Fruit fly (Drosophila melanogaster) whole organism, embryonic: ENCODE results near the gene CG34301.

Source experiments
- ATbp ChIP-seq: fragments of 200-800 bp; sonication (Bioruptor generic); optimal IDR thresholded peaks from 2 replicates; lab custom pipeline; 2017; ENCODE audit warnings: missing biosample characterization, mild to moderate bottlenecking, missing genetic modification characterization, missing genetic modification reagents
- Aef1 ChIP-seq: fragments of 200-800 bp; sonication (Bioruptor generic); IDR thresholded peaks from 3 replicates; pipeline ENCODE4 v1.3.6; 2022; ENCODE audit warnings: missing biosample characterization, missing genetic modification characterization
- B-H1 ChIP-seq: fragments of 200-800 bp; sonication (Bioruptor generic); IDR thresholded peaks from 3 replicates; pipeline ENCODE4 v1.3.6; 2022; ENCODE audit warnings: missing biosample characterization, missing genetic modification characterization
- CG10147 ChIP-seq: fragments of 200-800 bp; sonication (Bioruptor generic); optimal IDR thresholded peaks from 2 replicates; lab custom pipeline; 2019; ENCODE audit warnings: missing biosample characterization, mild to moderate bottlenecking, missing genetic modification characterization, moderate library complexity
- CG11456 ChIP-seq: fragments of 200-800 bp; sonication (Bioruptor generic); IDR thresholded peaks from 3 replicates; pipeline ENCODE4 v1.3.6; 2022; ENCODE audit warnings: missing biosample characterization, missing genetic modification characterization
- CG11695 ChIP-seq: fragments of 200-800 bp; sonication (Bioruptor generic); IDR thresholded peaks from 3 replicates; pipeline ENCODE4 v1.3.6; 2022; ENCODE audit warnings: missing biosample characterization, missing genetic modification characterization
- CG13775 ChIP-seq: fragments of 200-800 bp; sonication (Bioruptor generic); optimal IDR thresholded peaks from 3 replicates; lab custom pipeline; 2017; ENCODE audit warnings: missing biosample characterization, mild to moderate bottlenecking, missing genetic modification characterization
- CG15514 ChIP-seq: fragments of 200-800 bp; sonication (Bioruptor generic); optimal IDR thresholded peaks from 3 replicates; lab custom pipeline; 2017; ENCODE audit warnings: missing biosample characterization, missing genetic modification characterization, mild to moderate bottlenecking, moderate library complexity, missing genetic modification reagents
- CG1602 ChIP-seq: fragments of 200-800 bp; sonication (Bioruptor generic); optimal IDR thresholded peaks from 3 replicates; lab custom pipeline; 2016; ENCODE audit warnings: missing biosample characterization, missing genetic modification characterization
- CG2202 ChIP-seq: fragments of 200-800 bp; sonication (Bioruptor generic); optimal IDR thresholded peaks from 2 replicates; lab custom pipeline; 2018; ENCODE audit warnings: missing biosample characterization, mild to moderate bottlenecking, missing genetic modification characterization
- CG2678 ChIP-seq: fragments of 200-800 bp; sonication (Bioruptor generic); optimal IDR thresholded peaks from 3 replicates; lab custom pipeline; 2019; ENCODE audit warnings: missing biosample characterization, mild to moderate bottlenecking, missing genetic modification characterization, moderate library complexity
- CG30020 ChIP-seq: fragments of 200-800 bp; optimal IDR thresholded peaks from 2 replicates; lab custom pipeline; 2019; ENCODE audit warnings: missing biosample characterization, mild to moderate bottlenecking, missing genetic modification characterization, moderate library complexity
- CG30403 ChIP-seq: fragments of 200-800 bp; sonication (Bioruptor generic); optimal IDR thresholded peaks from 3 replicates; lab custom pipeline; 2016; ENCODE audit warnings: missing biosample characterization, missing genetic modification characterization
- CG31224 ChIP-seq: fragments of 200-800 bp; sonication (Bioruptor generic); IDR thresholded peaks from 2 replicates; pipeline ENCODE4 v1.3.6; 2022; ENCODE audit warnings: missing biosample characterization, missing genetic modification characterization
- CG32532 ChIP-seq: fragments of 200-800 bp; sonication (Bioruptor generic); IDR thresholded peaks from 2 replicates; pipeline ENCODE4 v1.3.6; 2022; ENCODE audit warnings: missing biosample characterization, missing genetic modification characterization
- CG4328 ChIP-seq: fragments of 200-800 bp; sonication (Bioruptor generic); optimal IDR thresholded peaks from 3 replicates; lab custom pipeline; 2017; ENCODE audit warnings: missing biosample characterization, missing genetic modification reagents, missing genetic modification characterization
- CG7928 ChIP-seq: fragments of 200-800 bp; sonication (Bioruptor generic); optimal IDR thresholded peaks from 2 replicates; lab custom pipeline; 2017; ENCODE audit warnings: missing biosample characterization, mild to moderate bottlenecking, missing genetic modification characterization
- CG9215 ChIP-seq: fragments of 200-800 bp; sonication (Bioruptor generic); IDR thresholded peaks from 2 replicates; pipeline ENCODE4 v1.3.6; 2022; ENCODE audit warnings: missing biosample characterization, missing genetic modification characterization
- CG9932 ChIP-seq: fragments of 200-800 bp; sonication (Bioruptor generic); IDR thresholded peaks from 2 replicates; pipeline ENCODE4 v1.3.6; 2022; ENCODE audit warnings: missing biosample characterization, missing genetic modification characterization
- CHES-1-like ChIP-seq: fragments of 200-800 bp; sonication (Bioruptor generic); optimal IDR thresholded peaks from 2 replicates; lab custom pipeline; 2016; ENCODE audit warnings: missing biosample characterization, missing genetic modification characterization
- D19B ChIP-seq: fragments of 200-800 bp; sonication (Bioruptor generic); optimal IDR thresholded peaks from 2 replicates; lab custom pipeline; 2017; ENCODE audit warnings: missing biosample characterization, mild to moderate bottlenecking, missing genetic modification characterization
- ERR ChIP-seq: fragments of 200-800 bp; sonication (Bioruptor generic); optimal IDR thresholded peaks from 2 replicates; lab custom pipeline; 2016; ENCODE audit warnings: missing biosample characterization, missing genetic modification characterization
- Fer3 ChIP-seq: fragments of 200-800 bp; sonication (Bioruptor generic); optimal IDR thresholded peaks from 2 replicates; lab custom pipeline; 2018; ENCODE audit warnings: missing biosample characterization, mild to moderate bottlenecking, missing genetic modification characterization, moderate library complexity
- HLH4C ChIP-seq: fragments of 200-800 bp; sonication (Bioruptor generic); IDR thresholded peaks from 3 replicates; pipeline ENCODE4 v1.3.6; 2022; ENCODE audit warnings: missing biosample characterization, missing genetic modification characterization; ENCODE audit not compliant: partially characterized antibody
- Hr78 ChIP-seq, 2 experiments: fragments of 200-800 bp in 1 of 2; fragments of >200 bp in 1 of 2; sonication (Bioruptor generic) in 1 of 2; optimal IDR thresholded peaks; 2 replicates each; lab custom pipeline; 2017 to 2019; ENCODE audit warnings: missing biosample characterization in 2 of 2, missing genetic modification characterization in 2 of 2, mild to moderate bottlenecking in 1 of 2, moderate library complexity in 1 of 2
- Hsf ChIP-seq: fragments of 200-800 bp; sonication (Bioruptor generic); optimal IDR thresholded peaks from 3 replicates; lab custom pipeline; 2016; ENCODE audit warnings: missing biosample characterization, missing genetic modification characterization
- Med ChIP-seq: fragments of 200-800 bp; sonication (Bioruptor generic); peaks from one replicate; lab custom pipeline; 2016; ENCODE audit warnings: missing biosample characterization, missing genetic modification characterization, mild to moderate bottlenecking, inconsistent platforms, moderate library complexity
- Oaz ChIP-seq: fragments of 200-800 bp; sonication (Bioruptor generic); IDR thresholded peaks from 2 replicates; pipeline ENCODE4 v1.3.6; 2022; ENCODE audit warnings: missing biosample characterization, missing genetic modification characterization
- PHDP ChIP-seq: fragments of 200-800 bp; sonication (Bioruptor generic); optimal IDR thresholded peaks from 3 replicates; lab custom pipeline; 2018; ENCODE audit warnings: missing biosample characterization, mild to moderate bottlenecking, missing genetic modification characterization, moderate library complexity
- Poxn ChIP-seq: fragments of 200-800 bp; sonication (Bioruptor generic); IDR thresholded peaks from 2 replicates; pipeline ENCODE4 v1.3.6; 2022; ENCODE audit warnings: missing biosample characterization, missing genetic modification characterization
- Rfx ChIP-seq: fragments of 200-800 bp; sonication (Bioruptor generic); IDR thresholded peaks from 2 replicates; pipeline ENCODE4 v1.3.6; 2022; ENCODE audit warnings: missing biosample characterization, missing genetic modification characterization
- Side ChIP-seq: fragments of 200-800 bp; sonication (Bioruptor generic); optimal IDR thresholded peaks from 2 replicates; lab custom pipeline; 2016; ENCODE audit warnings: missing biosample characterization, missing genetic modification characterization
- Sox102F ChIP-seq: fragments of 200-800 bp; sonication (Bioruptor generic); optimal IDR thresholded peaks from 2 replicates; lab custom pipeline; 2018; ENCODE audit warnings: missing biosample characterization, mild to moderate bottlenecking, missing genetic modification characterization, moderate library complexity
- Stat92E ChIP-seq, 3 experiments: fragments of >200 bp in 2 of 3; fragments of 200-800 bp in 1 of 3; sonication (Bioruptor generic) in 1 of 3; optimal IDR thresholded peaks; 2 replicates each; lab custom pipeline; 2017 to 2019; ENCODE audit warnings: missing biosample characterization in 3 of 3, missing genetic modification characterization in 3 of 3, mild to moderate bottlenecking in 1 of 3, moderate library complexity in 1 of 3
- az2 ChIP-seq: fragments of 200-800 bp; sonication (Bioruptor generic); optimal IDR thresholded peaks from 3 replicates; lab custom pipeline; 2016; ENCODE audit warnings: missing biosample characterization, missing genetic modification characterization
- bigmax ChIP-seq: fragments of 200-800 bp; sonication (Bioruptor generic); optimal IDR thresholded peaks from 2 replicates; lab custom pipeline; 2018; ENCODE audit warnings: missing biosample characterization, mild to moderate bottlenecking, missing genetic modification characterization
- cg ChIP-seq: fragments of 200-800 bp; sonication (Bioruptor generic); optimal IDR thresholded peaks from 3 replicates; lab custom pipeline; 2019; ENCODE audit warnings: missing biosample characterization, mild to moderate bottlenecking, missing genetic modification characterization, moderate library complexity
- crp ChIP-seq, 2 experiments: fragments of 200-800 bp; sonication (Bioruptor generic); optimal IDR thresholded peaks; 2 replicates in 1 of 2; 3 replicates in 1 of 2; lab custom pipeline; 2017; ENCODE audit warnings: missing biosample characterization in 2 of 2, missing genetic modification characterization in 2 of 2, mild to moderate bottlenecking in 1 of 2, moderate library complexity in 1 of 2
- da ChIP-seq: fragments of 200-800 bp; sonication (Bioruptor generic); optimal IDR thresholded peaks from 2 replicates; lab custom pipeline; 2016; ENCODE audit warnings: missing biosample characterization, missing genetic modification characterization
- ftz-f1 ChIP-seq: fragments of 200-800 bp; sonication (Bioruptor generic); optimal IDR thresholded peaks from 2 replicates; lab custom pipeline; 2016; ENCODE audit warnings: missing biosample characterization, missing genetic modification characterization
- inv ChIP-seq: fragments of 200-800 bp; sonication (Bioruptor generic); IDR thresholded peaks from 2 replicates; pipeline ENCODE4 v1.3.6; 2022; ENCODE audit warnings: missing biosample characterization, missing genetic modification characterization; ENCODE audit not compliant: partially characterized antibody
- lbe ChIP-seq: fragments of 200-800 bp; sonication (Bioruptor generic); optimal IDR thresholded peaks from 2 replicates; lab custom pipeline; 2016; ENCODE audit warnings: missing biosample characterization, mild to moderate bottlenecking, missing genetic modification characterization
- mirr ChIP-seq: fragments of 200-800 bp; sonication (Bioruptor generic); optimal IDR thresholded peaks from 3 replicates; lab custom pipeline; 2018; ENCODE audit warnings: missing biosample characterization, mild to moderate bottlenecking, missing genetic modification characterization
- nom ChIP-seq: fragments of 200-800 bp; sonication (Bioruptor generic); optimal IDR thresholded peaks from 2 replicates; lab custom pipeline; 2017; ENCODE audit warnings: missing biosample characterization, missing genetic modification characterization, mild to moderate bottlenecking, moderate library complexity, missing genetic modification reagents
- pros ChIP-seq: fragments of 200-800 bp; sonication (Bioruptor generic); optimal IDR thresholded peaks from 3 replicates; lab custom pipeline; 2019; ENCODE audit warnings: missing biosample characterization, mild to moderate bottlenecking, missing genetic modification characterization, moderate library complexity
- run ChIP-seq: fragments of 200-800 bp; sonication (Bioruptor generic); optimal IDR thresholded peaks from 3 replicates; lab custom pipeline; 2018; ENCODE audit warnings: missing biosample characterization, mild to moderate bottlenecking, missing genetic modification characterization
- ssp ChIP-seq: fragments of 200-800 bp; sonication (Bioruptor generic); IDR thresholded peaks from 2 replicates; pipeline ENCODE4 v1.3.6; 2022; ENCODE audit warnings: missing biosample characterization, missing genetic modification characterization
- tap ChIP-seq: fragments of 200-800 bp; optimal IDR thresholded peaks from 3 replicates; lab custom pipeline; 2019; ENCODE audit warnings: missing biosample characterization, mild to moderate bottlenecking, missing genetic modification characterization, moderate library complexity
- twi ChIP-seq: fragments of 200-800 bp; optimal IDR thresholded peaks from 2 replicates; lab custom pipeline; 2019; ENCODE audit warnings: missing biosample characterization, mild to moderate bottlenecking, missing genetic modification characterization, moderate library complexity
- vvl ChIP-seq: fragments of 200-800 bp; sonication (Bioruptor generic); IDR thresholded peaks from 2 replicates; pipeline ENCODE4 v1.3.6; 2022; ENCODE audit warnings: missing biosample characterization, missing genetic modification characterization
- z ChIP-seq: fragments of 200-800 bp; sonication (Bioruptor generic); IDR thresholded peaks from 3 replicates; pipeline ENCODE4 v1.3.6; 2022; ENCODE audit warnings: missing biosample characterization, missing genetic modification characterization

Gene CG34301

dm6 chr3R:8814029-8814647 is 40.9 kb downstream of the CG34301 start (continued):
- TF ChIP-seq Hsf, result no peak
- TF ChIP-seq Stat92E (GFP tag; optimal IDR thresholded peaks at IDR 0.05; lab: Kevin White, UChicago), result peak in 1 of 3 experiments; percentile 32
- no peak for TF ChIP-seq CG2678 (tag; lab: Kevin White, UChicago)
- TF ChIP-seq ATbp, result no peak
- no peak for TF ChIP-seq az2 (GFP tag; lab: Kevin White, UChicago)
- no peak for TF ChIP-seq Oaz
- no peak for TF ChIP-seq Side
- TF ChIP-seq pros, result no peak
- TF ChIP-seq PHDP (tag; lab: Kevin White, UChicago), result no peak
- no peak for TF ChIP-seq CG2202
- TF ChIP-seq CG31224 (GFP tag; lab: Robert Waterston, UW), result no peak
- peak; percentile 32 for TF ChIP-seq CG10147 (GFP tag; lab: Kevin White, UChicago)
- peak; percentile 20 for TF ChIP-seq bigmax (GFP tag; lab: Kevin White, UChicago)
- no peak for TF ChIP-seq Sox102F (GFP tag; lab: Kevin White, UChicago)
- TF ChIP-seq Fer3 (tag; lab: Kevin White, UChicago), result peak; percentile 13
- no peak for TF ChIP-seq vvl (GFP tag; lab: Robert Waterston, UW)
- TF ChIP-seq z, result no peak
- no peak for TF ChIP-seq B-H1
- TF ChIP-seq CG11695 (GFP tag; lab: Robert Waterston, UW), result no peak
- TF ChIP-seq ssp (GFP tag; lab: Robert Waterston, UW), result no peak
- no peak for TF ChIP-seq inv (GFP tag; lab: Robert Waterston, UW)
- no peak for TF ChIP-seq HLH4C
- TF ChIP-seq CG15514, result no peak

DNA sequence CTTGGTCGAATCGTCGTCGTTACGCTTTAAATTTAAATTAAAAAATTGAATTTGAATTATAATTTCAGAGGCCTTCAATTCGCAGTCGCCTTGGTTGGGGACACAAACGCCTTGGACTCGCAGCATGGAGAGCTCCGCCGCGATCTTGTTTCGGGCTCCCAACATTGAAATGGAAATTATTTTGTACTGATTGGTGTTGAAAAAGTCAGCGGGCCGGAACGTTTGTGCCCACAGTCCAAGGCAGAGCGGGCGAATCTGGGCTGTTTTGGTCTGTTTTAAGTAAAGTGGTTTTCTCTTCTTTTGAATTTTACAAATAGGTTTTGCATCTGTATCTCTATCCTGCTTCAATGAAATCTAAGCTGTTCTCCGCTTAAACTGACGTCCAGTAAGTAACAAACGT is 41.8 kb downstream of the CG34301 start:
- TF ChIP-seq inv (GFP tag; lab: Robert Waterston, UW) (no peak), Rfx (GFP tag; lab: Robert Waterston, UW) (peak; percentile 12), nom (GFP tag; lab: Kevin White, UChicago) (peak; percentile 11), CG30020 (tag; lab: Kevin White, UChicago) (no peak), Poxn (GFP tag; lab: Robert Waterston, UW) (no peak), CHES-1-like (GFP tag; lab: Kevin White, UChicago) (no peak), CG32532 (GFP tag; lab: Robert Waterston, UW) (no peak), Hr78 (GFP tag; optimal IDR thresholded peaks at IDR 0.05; lab: Kevin White, UChicago) (no peak), ftz-f1 (GFP tag; lab: Kevin White, UChicago) (peak; percentile 68), CG9932 (no peak; the same call in 1 of the 2 replicates), crp (GFP tag; optimal IDR thresholded peaks at IDR 0.05; lab: Kevin White, UChicago) (no peak), D19B (GFP tag; lab: Kevin White, UChicago) (no peak), mirr (no peak), CG4328 (GFP tag; lab: Kevin White, UChicago) (no peak), twi (no peak), run (tag; lab: Kevin White, UChicago) (no peak), da (GFP tag; lab: Kevin White, UChicago) (no peak), Med (GFP tag; lab: Kevin White, UChicago) (peak; percentile 23), CG13775 (GFP tag; lab: Kevin White, UChicago) (no peak), cg (GFP tag; lab: Kevin White, UChicago) (no peak), CG11456 (GFP tag; lab: Robert Waterston, UW) (no peak), tap (no peak), CG9215 (GFP tag; lab: Robert Waterston, UW) (no peak), ERR (no peak), CG7928 (GFP tag; lab: Kevin White, UChicago) (no peak), lbe (GFP tag; lab: Kevin White, UChicago) (no peak), CG30403 (GFP tag; lab: Kevin White, UChicago) (no peak), CG1602 (no peak), Aef1 (GFP tag; lab: Robert Waterston, UW) (no peak)
